Fruit fly (Drosophila melanogaster) whole organism, embryonic: ENCODE results near the gene Gorab.
A peak's percentile ranks its signal among the peaks of the same experiment; 100 is the strongest.

Experiments used
- Abd-B ChIP-seq: fragments of 200-800 bp; sonication (Bioruptor generic); optimal IDR thresholded peaks from 2 replicates; lab custom pipeline; 2018; ENCODE audit warnings: missing biosample characterization, mild to moderate bottlenecking, missing genetic modification characterization, moderate library complexity
- Atf-2 ChIP-seq: fragments of 200-800 bp; sonication (Bioruptor generic); optimal IDR thresholded peaks from 2 replicates; lab custom pipeline; 2016; ENCODE audit warnings: missing biosample characterization, missing genetic modification characterization
- CG10321 ChIP-seq: fragments of 200-800 bp; sonication (Bioruptor generic); IDR thresholded peaks from 2 replicates; pipeline ENCODE4 v1.3.6; 2022; ENCODE audit warnings: missing biosample characterization, missing genetic modification characterization
- CG11695 ChIP-seq: fragments of 200-800 bp; sonication (Bioruptor generic); IDR thresholded peaks from 3 replicates; pipeline ENCODE4 v1.3.6; 2022; ENCODE audit warnings: missing biosample characterization, missing genetic modification characterization
- CG12071 ChIP-seq: fragments of 200-800 bp; sonication (Bioruptor generic); optimal IDR thresholded peaks from 3 replicates; lab custom pipeline; 2018; ENCODE audit warnings: missing biosample characterization, mild to moderate bottlenecking, missing genetic modification characterization
- CG12236 ChIP-seq: fragments of 200-800 bp; sonication (Bioruptor generic); optimal IDR thresholded peaks from 2 replicates; lab custom pipeline; 2016; ENCODE audit warnings: missing biosample characterization, missing genetic modification characterization
- CG13296 ChIP-seq: fragments of 200-800 bp; sonication (Bioruptor generic); optimal IDR thresholded peaks from 3 replicates; lab custom pipeline; 2018; ENCODE audit warnings: missing biosample characterization, mild to moderate bottlenecking, missing genetic modification characterization
- CG15514 ChIP-seq: fragments of 200-800 bp; sonication (Bioruptor generic); optimal IDR thresholded peaks from 3 replicates; lab custom pipeline; 2017; ENCODE audit warnings: missing biosample characterization, missing genetic modification characterization, mild to moderate bottlenecking, moderate library complexity, missing genetic modification reagents
- CG17568 ChIP-seq: fragments of 200-800 bp; sonication (Bioruptor generic); optimal IDR thresholded peaks from 2 replicates; lab custom pipeline; 2018; ENCODE audit warnings: missing biosample characterization, mild to moderate bottlenecking, missing genetic modification characterization, moderate library complexity
- CG17612 ChIP-seq: fragments of 200-800 bp; sonication (Bioruptor generic); IDR thresholded peaks from 2 replicates; pipeline ENCODE4 v1.3.6; 2022; ENCODE audit warnings: missing biosample characterization, missing genetic modification characterization
- CG3163 ChIP-seq: fragments of 200-800 bp; sonication (Bioruptor generic); optimal IDR thresholded peaks from 3 replicates; lab custom pipeline; 2016; ENCODE audit warnings: missing biosample characterization, missing genetic modification characterization
- CG32772 ChIP-seq: fragments of 200-800 bp; sonication (Bioruptor generic); IDR thresholded peaks from 2 replicates; pipeline ENCODE4 v1.3.6; 2022; ENCODE audit warnings: missing biosample characterization, missing genetic modification characterization
- CG3995 ChIP-seq: fragments of 200-800 bp; sonication (Bioruptor generic); optimal IDR thresholded peaks from 3 replicates; lab custom pipeline; 2016; ENCODE audit warnings: missing biosample characterization, missing genetic modification characterization
- CG6683 ChIP-seq: fragments of 200-800 bp; sonication (Bioruptor generic); optimal IDR thresholded peaks from 2 replicates; lab custom pipeline; 2017; ENCODE audit warnings: missing biosample characterization, mild to moderate bottlenecking, missing genetic modification characterization, missing genetic modification reagents
- CG8089 ChIP-seq: fragments of 200-800 bp; sonication (Bioruptor generic); optimal IDR thresholded peaks from 3 replicates; lab custom pipeline; 2016; ENCODE audit warnings: missing biosample characterization, missing genetic modification characterization
- CG9437 ChIP-seq: fragments of 200-800 bp; sonication (Bioruptor generic); optimal IDR thresholded peaks from 2 replicates; lab custom pipeline; 2018; ENCODE audit warnings: missing biosample characterization, mild to moderate bottlenecking, missing genetic modification characterization
- CG9876 ChIP-seq: fragments of 200-800 bp; sonication (Bioruptor generic); optimal IDR thresholded peaks from 2 replicates; lab custom pipeline; 2016; ENCODE audit warnings: missing biosample characterization, missing genetic modification characterization
- D19A ChIP-seq: fragments of 200-800 bp; optimal IDR thresholded peaks from 3 replicates; lab custom pipeline; 2019; ENCODE audit warnings: missing biosample characterization, mild to moderate bottlenecking, missing genetic modification characterization, moderate library complexity
- Dip2 ChIP-seq: fragments of 200-800 bp; sonication (Bioruptor generic); IDR thresholded peaks from 2 replicates; pipeline ENCODE4 v1.3.6; 2022; ENCODE audit warnings: missing biosample characterization, missing genetic modification characterization
- Fer3 ChIP-seq: fragments of 200-800 bp; sonication (Bioruptor generic); optimal IDR thresholded peaks from 2 replicates; lab custom pipeline; 2018; ENCODE audit warnings: missing biosample characterization, mild to moderate bottlenecking, missing genetic modification characterization, moderate library complexity
- HLHmδ ChIP-seq: fragments of 200-800 bp; sonication (Bioruptor generic); optimal IDR thresholded peaks from 2 replicates; lab custom pipeline; 2018; ENCODE audit warnings: missing biosample characterization, mild to moderate bottlenecking, missing genetic modification characterization, moderate library complexity
- Hmx ChIP-seq: fragments of 200-800 bp; sonication (Bioruptor generic); optimal IDR thresholded peaks from 2 replicates; lab custom pipeline; 2016; ENCODE audit warnings: missing biosample characterization, missing genetic modification characterization
- Jarid2 ChIP-seq: fragments of 200-800 bp; sonication (Bioruptor generic); optimal IDR thresholded peaks from 3 replicates; lab custom pipeline; 2017; ENCODE audit warnings: mild to moderate bottlenecking, missing biosample characterization, missing genetic modification reagents, missing genetic modification characterization
- MBD-R2 ChIP-seq: fragments of 200-800 bp; sonication (Bioruptor generic); IDR thresholded peaks from 2 replicates; pipeline ENCODE4 v1.3.6; 2022; ENCODE audit warnings: missing biosample characterization, missing genetic modification characterization
- Meics ChIP-seq: fragments of 200-800 bp; sonication (Bioruptor generic); optimal IDR thresholded peaks from 2 replicates; lab custom pipeline; 2017; ENCODE audit warnings: missing biosample characterization, mild to moderate bottlenecking, missing genetic modification characterization
- NFAT ChIP-seq: fragments of 200-800 bp; sonication (Bioruptor generic); IDR thresholded peaks from 2 replicates; pipeline ENCODE4 v1.3.6; 2022; ENCODE audit warnings: missing biosample characterization, missing genetic modification characterization
- Neu2 ChIP-seq: fragments of 200-800 bp; sonication (Bioruptor generic); optimal IDR thresholded peaks from 3 replicates; lab custom pipeline; 2016; ENCODE audit warnings: missing biosample characterization, missing genetic modification characterization, borderline replicate concordance
- Oaz ChIP-seq: fragments of 200-800 bp; sonication (Bioruptor generic); IDR thresholded peaks from 2 replicates; pipeline ENCODE4 v1.3.6; 2022; ENCODE audit warnings: missing biosample characterization, missing genetic modification characterization
- Optix ChIP-seq: fragments of 200-800 bp; sonication (Bioruptor generic); IDR thresholded peaks from 3 replicates; pipeline ENCODE4 v1.3.6; 2022; ENCODE audit warnings: missing biosample characterization, missing genetic modification characterization
- Ssrp ChIP-seq: fragments of 200-800 bp; sonication (Bioruptor generic); optimal IDR thresholded peaks from 2 replicates; lab custom pipeline; 2018; ENCODE audit warnings: missing biosample characterization, mild to moderate bottlenecking, missing genetic modification characterization, moderate library complexity
- Tbp ChIP-seq: fragments of >200 bp; optimal IDR thresholded peaks from 2 replicates; lab custom pipeline; 2018; ENCODE audit warnings: missing biosample characterization, missing genetic modification characterization
- Usf ChIP-seq: fragments of 200-800 bp; sonication (Bioruptor generic); optimal IDR thresholded peaks from 2 replicates; lab custom pipeline; 2017; ENCODE audit warnings: missing genotype, missing biosample characterization, missing genetic modification characterization
- bbx ChIP-seq: fragments of 200-800 bp; sonication (Bioruptor generic); IDR thresholded peaks from 2 replicates; pipeline ENCODE4 v1.3.6; 2022; ENCODE audit warnings: missing biosample characterization, missing genetic modification characterization; ENCODE audit not compliant: partially characterized antibody
- ci ChIP-seq: fragments of 200-800 bp; sonication (Bioruptor generic); IDR thresholded peaks from 3 replicates; pipeline ENCODE4 v1.3.6; 2022; ENCODE audit warnings: missing biosample characterization, missing genetic modification characterization
- crp ChIP-seq, 2 experiments: fragments of 200-800 bp; sonication (Bioruptor generic); optimal IDR thresholded peaks; 2 replicates in 1 of 2; 3 replicates in 1 of 2; lab custom pipeline; 2017; ENCODE audit warnings: missing biosample characterization in 2 of 2, missing genetic modification characterization in 2 of 2, mild to moderate bottlenecking in 1 of 2, moderate library complexity in 1 of 2
- gt ChIP-seq: fragments of 200-800 bp; sonication (Bioruptor generic); IDR thresholded peaks from 2 replicates; pipeline ENCODE4 v1.3.6; 2022; ENCODE audit warnings: missing biosample characterization, missing genetic modification characterization
- jing ChIP-seq: fragments of 200-800 bp; sonication (Bioruptor generic); optimal IDR thresholded peaks from 2 replicates; lab custom pipeline; 2018; ENCODE audit warnings: missing biosample characterization, mild to moderate bottlenecking, missing genetic modification characterization
- kah ChIP-seq: fragments of 200-800 bp; sonication (Bioruptor generic); optimal IDR thresholded peaks from 2 replicates; lab custom pipeline; 2018; ENCODE audit warnings: missing biosample characterization, mild to moderate bottlenecking, missing genetic modification characterization
- lola ChIP-seq, 3 experiments: fragments of >200 bp in 2 of 3; fragments of 200-800 bp in 1 of 3; sonication (Bioruptor generic) in 1 of 3; optimal IDR thresholded peaks; 2 replicates each; lab custom pipeline; 2017 to 2019; ENCODE audit warnings: missing biosample characterization in 3 of 3, missing genetic modification characterization in 3 of 3, mild to moderate bottlenecking in 1 of 3, moderate library complexity in 1 of 3
- mam ChIP-seq: fragments of 200-800 bp; sonication (Bioruptor generic); optimal IDR thresholded peaks from 3 replicates; lab custom pipeline; 2016; ENCODE audit warnings: missing biosample characterization, missing genetic modification characterization
- nau ChIP-seq: fragments of 200-800 bp; sonication (Bioruptor generic); optimal IDR thresholded peaks from 3 replicates; lab custom pipeline; 2017; ENCODE audit warnings: missing biosample characterization, mild to moderate bottlenecking, missing genetic modification characterization, missing genetic modification reagents
- nerfin-2 ChIP-seq: fragments of 200-800 bp; sonication (Bioruptor generic); IDR thresholded peaks from 2 replicates; pipeline ENCODE4 v1.3.6; 2022; ENCODE audit warnings: missing biosample characterization, missing genetic modification characterization; ENCODE audit not compliant: partially characterized antibody
- nmo ChIP-seq: fragments of 200-800 bp; sonication (Bioruptor generic); optimal IDR thresholded peaks from 2 replicates; lab custom pipeline; 2018; ENCODE audit warnings: missing biosample characterization, mild to moderate bottlenecking, missing genetic modification characterization, moderate library complexity
- odd ChIP-seq: fragments of 200-800 bp; sonication (Bioruptor generic); optimal IDR thresholded peaks from 2 replicates; lab custom pipeline; 2017; ENCODE audit warnings: missing biosample characterization, mild to moderate bottlenecking, missing genetic modification characterization
- peb ChIP-seq: fragments of 200-800 bp; sonication (Bioruptor generic); IDR thresholded peaks from 2 replicates; pipeline ENCODE4 v1.3.6; 2022; ENCODE audit warnings: missing biosample characterization, missing genetic modification characterization
- sr ChIP-seq: fragments of 200-800 bp; sonication (Bioruptor generic); IDR thresholded peaks from 3 replicates; pipeline ENCODE4 v1.3.6; 2022; ENCODE audit warnings: missing biosample characterization, missing genetic modification characterization
- tll ChIP-seq, 2 experiments: fragments of 200-800 bp in 1 of 2; fragments of >200 bp in 1 of 2; sonication (Bioruptor generic) in 1 of 2; optimal IDR thresholded peaks; 2 replicates each; lab custom pipeline; 2017 to 2019; ENCODE audit warnings: missing biosample characterization in 2 of 2, missing genetic modification characterization in 2 of 2, mild to moderate bottlenecking in 1 of 2, moderate library complexity in 1 of 2
- usp ChIP-seq: fragments of >200 bp; optimal IDR thresholded peaks from 2 replicates; lab custom pipeline; 2017; ENCODE audit warnings: missing biosample characterization, missing genetic modification characterization
- z ChIP-seq: fragments of 200-800 bp; sonication (Bioruptor generic); IDR thresholded peaks from 3 replicates; pipeline ENCODE4 v1.3.6; 2022; ENCODE audit warnings: missing biosample characterization, missing genetic modification characterization
- zf30C ChIP-seq: fragments of 200-800 bp; sonication (Bioruptor generic); optimal IDR thresholded peaks from 3 replicates; lab custom pipeline; 2018; ENCODE audit warnings: missing biosample characterization, mild to moderate bottlenecking, missing genetic modification characterization

The Gorab gene

dm6 chr3L:17433555-17433954, 4.9 kb upstream of the Gorab start, which contains the start of the genes Coq4 and CG32176 (continued):
- peak; percentile 97 for TF ChIP-seq CG9876 (GFP tag; lab: Kevin White, UChicago)
- peak; percentile 91 for TF ChIP-seq odd (GFP tag; lab: Kevin White, UChicago)
- peak; percentile 99 for TF ChIP-seq mam (GFP tag; lab: Kevin White, UChicago)
- TF ChIP-seq Abd-B (GFP tag; lab: Kevin White, UChicago) = peak; percentile 99
- TF ChIP-seq gt = peak; percentile 95
- peak; percentile 73 to 88 for TF ChIP-seq crp (GFP tag; optimal IDR thresholded peaks at IDR 0.05; lab: Kevin White, UChicago)
- peak; percentile 90 for TF ChIP-seq CG6683 (GFP tag; lab: Kevin White, UChicago)
- TF ChIP-seq D19A (tag; lab: Kevin White, UChicago) = peak; percentile 94
- TF ChIP-seq CG17612 (GFP tag; lab: Robert Waterston, UW) = peak; percentile 94
- TF ChIP-seq Dip2 (GFP tag; lab: Robert Waterston, UW) = peak; percentile 64
- TF ChIP-seq CG17568 (GFP tag; lab: Kevin White, UChicago) = peak; percentile 95
- peak; percentile 97 for TF ChIP-seq CG11695 (GFP tag; lab: Robert Waterston, UW)
- peak; percentile 16 for TF ChIP-seq zf30C (GFP tag; lab: Kevin White, UChicago)
- TF ChIP-seq CG3163 (GFP tag; lab: Kevin White, UChicago) = peak; percentile 88
- TF ChIP-seq tll (GFP tag; optimal IDR thresholded peaks at IDR 0.05; lab: Kevin White, UChicago) = peak in 1 of 2 experiments; percentile 32
- peak; percentile 98 for TF ChIP-seq Atf-2
- TF ChIP-seq Hmx = peak; percentile 95
- TF ChIP-seq Oaz (GFP tag; lab: Robert Waterston, UW) = peak; percentile 97
- TF ChIP-seq CG9437 (GFP tag; lab: Kevin White, UChicago) = peak; percentile 88
- TF ChIP-seq MBD-R2 (GFP tag; lab: Robert Waterston, UW) = peak; percentile 99
- TF ChIP-seq nmo (GFP tag; lab: Kevin White, UChicago) = peak; percentile 98
- TF ChIP-seq CG15514 (GFP tag; lab: Kevin White, UChicago) = peak; percentile 93
- TF ChIP-seq nerfin-2 (GFP tag; lab: Robert Waterston, UW) = peak; percentile 73
- TF ChIP-seq bbx (GFP tag; lab: Robert Waterston, UW) = peak; percentile 68; the same call in 1 of the 2 replicates
- peak; percentile 92 for TF ChIP-seq sr (GFP tag; lab: Robert Waterston, UW)
- peak; percentile 92 for TF ChIP-seq CG12236
- peak; percentile 97 for TF ChIP-seq Meics
- no peak for TF ChIP-seq Tbp (GFP tag; lab: Kevin White, UChicago)
- TF ChIP-seq jing (GFP tag; lab: Kevin White, UChicago) = peak; percentile 97
- TF ChIP-seq NFAT (GFP tag; lab: Robert Waterston, UW) = peak; percentile 98
- TF ChIP-seq Ssrp (tag; lab: Kevin White, UChicago) = peak; percentile 98
- TF ChIP-seq z (GFP tag; lab: Robert Waterston, UW) = peak; percentile 70; the same call in 2 of the 3 replicates
- peak; percentile 84 for TF ChIP-seq Jarid2
- TF ChIP-seq CG32772 (GFP tag; lab: Robert Waterston, UW) = peak; percentile 98
- TF ChIP-seq CG8089 (GFP tag; lab: Kevin White, UChicago) = peak; percentile 97
- peak; percentile 93 for TF ChIP-seq nau
- TF ChIP-seq lola (GFP tag; optimal IDR thresholded peaks at IDR 0.05; lab: Kevin White, UChicago) = peak in 1 of 3 experiments; percentile 96
- TF ChIP-seq CG13296 (GFP tag; lab: Kevin White, UChicago) = peak; percentile 95
- peak; percentile 78 for TF ChIP-seq CG10321
- no peak for TF ChIP-seq HLHmδ (GFP tag; lab: Kevin White, UChicago)
- TF ChIP-seq Optix (GFP tag; lab: Robert Waterston, UW) = peak; percentile 94
- peak; percentile 99 for TF ChIP-seq Fer3 (tag; lab: Kevin White, UChicago)
- TF ChIP-seq usp (GFP tag; lab: Kevin White, UChicago) = no peak
- peak; percentile 68 for TF ChIP-seq CG3995 (GFP tag; lab: Kevin White, UChicago)
- TF ChIP-seq ci (GFP tag; lab: Robert Waterston, UW) = peak; percentile 98
- TF ChIP-seq kah (GFP tag; lab: Kevin White, UChicago) = peak; percentile 90
- TF ChIP-seq CG12071 = peak; percentile 97
- TF ChIP-seq Neu2 (GFP tag; lab: Kevin White, UChicago) = peak; percentile 93
- TF ChIP-seq peb (GFP tag; lab: Robert Waterston, UW) = peak; percentile 96
- TF ChIP-seq Usf (GFP tag; lab: Kevin White, UChicago) = peak; percentile 94
